Fruit fly (Drosophila melanogaster) Kc167 (cell line): ENCODE results near the gene ifc.

Experiments used
- Myc ChIP-seq: fragments of >200 bp; optimal IDR thresholded peaks from 2 replicates; lab custom pipeline; 2017; ENCODE audit warnings: missing external identifiers
- Sin3A ChIP-seq: fragments of >200 bp; optimal IDR thresholded peaks from 2 replicates; lab custom pipeline; 2018; ENCODE audit warnings: missing external identifiers
- h ChIP-seq: fragments of >200 bp; optimal IDR thresholded peaks from 3 replicates; lab custom pipeline; 2018; ENCODE audit warnings: missing external identifiers
- insv ChIP-seq: fragments of >200 bp; optimal IDR thresholded peaks from 3 replicates; lab custom pipeline; 2018; ENCODE audit warnings: missing external identifiers
- psq ChIP-seq: fragments of >200 bp; optimal IDR thresholded peaks from 2 replicates; lab custom pipeline; 2017; ENCODE audit warnings: missing external identifiers
- ttk ChIP-seq: sonication (Bioruptor generic); optimal IDR thresholded peaks from 2 replicates; lab custom pipeline; 2017; ENCODE audit warnings: missing external identifiers

ifc gene

DNA sequence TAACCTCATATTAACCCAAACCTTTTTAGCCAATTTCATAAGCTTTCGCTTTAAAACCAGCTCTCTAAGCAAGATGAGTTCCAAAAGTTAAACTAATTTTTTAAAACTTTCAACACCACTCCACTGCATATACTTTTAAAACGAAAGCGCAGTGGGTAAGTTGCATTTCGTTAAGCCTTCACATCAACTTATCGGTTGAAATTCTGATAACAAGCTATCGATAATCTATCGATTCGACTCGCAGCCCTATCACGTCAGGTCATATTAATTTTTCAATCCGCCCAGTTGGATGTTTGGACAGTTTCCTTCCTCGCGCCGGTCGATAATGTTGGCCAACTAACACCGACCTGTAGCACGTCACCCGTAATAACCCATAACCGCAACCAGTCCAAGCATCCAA, at the start of gene ifc:
TSS of gene ifc (plus strand) at position 255 of the 400 bp plus-strand sequence.
- TF ChIP-seq insv (lab: Kevin White, UChicago) = no peak
- no peak for TF ChIP-seq h
- no peak for TF ChIP-seq ttk (lab: Kevin White, UChicago)
- no peak for TF ChIP-seq Myc (lab: Kevin White, UChicago)
- TF ChIP-seq Sin3A (lab: Kevin White, UChicago) = no peak
- TF ChIP-seq psq (lab: Kevin White, UChicago) = no peak

DNA sequence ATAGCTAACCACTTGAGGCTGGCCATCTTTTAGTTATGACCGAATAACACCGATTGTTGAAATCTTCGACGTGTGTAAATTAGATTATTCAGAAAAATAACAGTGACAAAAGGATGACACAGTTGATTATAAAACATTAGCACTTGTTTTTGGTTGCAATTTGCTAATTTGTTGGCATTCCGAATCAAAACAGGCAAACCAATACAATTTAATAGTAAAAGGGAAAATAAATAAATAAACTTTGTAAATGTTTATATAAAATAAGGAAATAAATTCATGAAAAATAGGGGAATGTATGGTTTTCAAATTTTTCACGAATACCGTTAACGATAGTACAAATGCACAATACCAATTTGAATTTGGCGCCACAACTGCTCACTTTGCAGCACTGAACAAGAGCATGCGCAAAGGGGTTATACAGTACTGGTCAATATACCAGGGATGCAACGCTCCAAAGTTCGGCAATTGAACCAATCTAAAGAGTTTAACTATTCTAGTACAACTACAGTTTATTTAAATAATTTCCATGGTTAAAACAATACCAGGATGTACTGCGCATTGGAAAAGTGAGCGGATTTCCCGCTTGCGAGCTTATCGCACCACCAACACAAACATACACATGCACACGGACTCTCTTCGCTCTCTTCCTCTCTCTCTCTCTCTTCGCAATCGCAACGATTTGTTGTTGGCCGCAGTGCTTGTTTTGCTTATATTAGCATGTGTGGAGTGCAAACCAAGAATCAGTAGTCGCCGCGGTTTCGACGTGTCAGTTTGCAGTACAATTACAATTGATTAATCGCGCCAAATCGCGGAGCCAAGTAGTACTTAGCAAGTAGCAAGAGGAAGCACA, 42.7 kb upstream of the ifc start, which contains the start of the genes Sfp26Ad and Gpdh1:
TSS of gene Sfp26Ad (minus strand) at position 76 of the 850 bp plus-strand sequence.
TSS of gene Gpdh1 (plus strand) at position 415 of the 850 bp plus-strand sequence.
- TF ChIP-seq insv (lab: Kevin White, UChicago) = no peak
- no peak for TF ChIP-seq Sin3A (lab: Kevin White, UChicago)

DNA sequence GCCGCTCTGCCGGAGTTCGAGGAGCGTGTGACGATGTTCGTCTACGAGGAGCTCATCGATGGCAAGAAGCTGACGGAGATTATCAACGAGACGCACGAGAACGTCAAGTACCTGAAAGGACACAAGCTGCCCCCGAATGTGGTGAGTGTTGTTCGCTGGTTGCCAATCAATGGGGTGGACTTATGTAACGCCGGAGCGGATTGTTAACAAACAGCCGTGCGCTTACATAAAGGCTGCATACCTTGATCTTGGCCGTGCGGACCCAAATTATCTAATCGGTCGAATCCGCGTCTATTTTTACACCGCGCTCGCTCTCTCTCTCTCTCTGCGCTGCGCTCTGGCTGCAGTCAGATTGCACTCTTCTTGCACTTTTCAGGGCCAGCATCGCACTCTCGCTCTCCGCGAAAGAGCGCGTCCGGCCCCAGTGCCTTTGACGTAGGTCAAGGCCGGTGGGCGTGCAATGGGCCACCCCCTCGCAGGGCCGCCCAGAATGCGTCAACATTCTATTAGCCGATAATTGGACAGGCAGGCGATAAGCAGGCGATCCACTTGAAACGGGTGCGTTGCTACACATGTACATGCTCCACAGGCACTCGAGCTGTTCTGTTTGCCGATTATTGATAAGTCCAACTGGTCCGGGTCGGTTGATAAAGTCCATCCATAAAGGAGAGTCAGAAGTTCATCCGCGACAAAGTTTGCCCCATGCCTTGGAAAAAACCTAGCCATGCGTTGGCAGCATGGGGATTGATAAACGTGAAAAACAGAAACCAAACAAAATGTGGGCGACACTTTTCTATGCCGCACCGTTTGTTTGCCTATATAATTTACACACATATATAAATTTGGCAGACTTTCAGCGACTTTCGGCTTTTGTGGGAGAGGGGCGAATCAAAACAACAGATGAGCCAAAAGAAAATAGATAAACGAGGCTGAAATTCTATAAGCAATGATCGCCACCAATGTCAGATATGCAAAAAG, 41.6 kb upstream of the ifc start:
- TF ChIP-seq h = no peak
- TF ChIP-seq Myc (lab: Kevin White, UChicago) = no peak
- no peak for TF ChIP-seq psq (lab: Kevin White, UChicago)
- no peak for TF ChIP-seq ttk (lab: Kevin White, UChicago)
- no peak for TF ChIP-seq insv (lab: Kevin White, UChicago)
- no peak for TF ChIP-seq Sin3A (lab: Kevin White, UChicago)

dm6 chr2L:5945651-5946547, 40.2 kb upstream of the ifc start:
- TF ChIP-seq Sin3A (lab: Kevin White, UChicago) = no peak

dm6 chr2L:5946728-5947127, 39.4 kb upstream of the ifc start:
- TF ChIP-seq psq (lab: Kevin White, UChicago) (no peak), Myc (lab: Kevin White, UChicago) (no peak), Sin3A (lab: Kevin White, UChicago) (no peak), insv (lab: Kevin White, UChicago) (no peak), ttk (lab: Kevin White, UChicago) (no peak), h (no peak)

- TF ChIP-seq ttk (lab: Kevin White, UChicago) = no peak
- no peak for TF ChIP-seq insv (lab: Kevin White, UChicago)
- no peak for TF ChIP-seq h
- TF ChIP-seq Myc (lab: Kevin White, UChicago) = no peak
- no peak for TF ChIP-seq psq (lab: Kevin White, UChicago)
- no peak for TF ChIP-seq Sin3A (lab: Kevin White, UChicago)
These were observed 38.6 kb upstream of the ifc start for dm6 chr2L:5947504-5947903.

- no peak for TF ChIP-seq Myc (lab: Kevin White, UChicago)
- no peak for TF ChIP-seq Sin3A (lab: Kevin White, UChicago)
- no peak for TF ChIP-seq psq (lab: Kevin White, UChicago)
- TF ChIP-seq h = no peak
- no peak for TF ChIP-seq insv (lab: Kevin White, UChicago)
- TF ChIP-seq ttk (lab: Kevin White, UChicago) = no peak
These were observed 37.2 kb upstream of the ifc start, which contains the start of gene CG9044 for dm6 chr2L:5948775-5949526. Gene CG9044, plus strand, starts transcription at chr2L:5949450.

DNA sequence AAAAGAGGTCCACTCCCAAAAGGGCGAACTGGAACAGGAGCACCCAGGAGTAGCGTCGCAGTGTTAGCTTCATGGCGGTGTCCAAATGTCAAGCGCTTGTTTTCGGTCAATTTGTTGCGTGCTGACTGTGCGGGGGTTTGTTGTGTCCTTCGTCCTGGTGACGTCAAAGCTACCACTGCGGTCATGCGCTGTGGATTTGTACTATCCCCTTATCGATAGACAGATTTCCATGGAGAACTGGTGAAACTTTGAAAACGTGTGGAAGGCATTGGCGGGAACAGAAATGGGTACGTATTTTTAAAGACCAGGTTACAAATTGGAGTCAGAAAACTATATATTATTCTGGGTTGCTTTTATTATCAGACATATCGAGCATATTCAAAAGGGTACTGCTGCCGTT, 30.0 kb upstream of the ifc start, which contains the start of gene CG13999:
TSS of gene CG13999 (minus strand) at position 314 of the 400 bp plus-strand sequence.
- TF ChIP-seq ttk (lab: Kevin White, UChicago) = no peak

DNA sequence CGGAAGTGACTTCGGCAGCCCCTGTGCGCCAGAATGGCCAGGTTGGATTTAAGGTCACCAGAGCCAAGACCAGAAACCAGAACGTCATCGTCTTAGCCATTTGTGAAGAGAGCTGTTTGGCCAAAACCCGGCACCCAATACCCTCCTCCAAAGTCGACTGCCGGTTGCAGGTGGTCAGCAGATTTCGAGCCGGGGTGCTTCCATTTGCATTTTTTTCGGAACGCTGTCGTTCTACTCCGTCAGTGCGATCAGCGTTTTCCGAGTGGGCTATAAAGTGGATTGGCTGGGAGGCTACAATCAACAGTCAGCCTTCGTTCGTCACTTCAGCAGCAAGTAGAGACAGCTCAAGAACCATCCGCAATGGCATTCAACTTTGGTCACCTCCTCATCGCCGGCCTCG, 29.4 kb upstream of the ifc start, which contains the start of the genes CG13998 and Vm26Ab:
TSS of gene CG13998 (minus strand) at position 114 of the 400 bp plus-strand sequence.
TSS of gene Vm26Ab (plus strand) at position 299 of the 400 bp plus-strand sequence.
- TF ChIP-seq Sin3A (lab: Kevin White, UChicago) (no peak), h (no peak), Myc (lab: Kevin White, UChicago) (no peak), ttk (lab: Kevin White, UChicago) (no peak), psq (lab: Kevin White, UChicago) (no peak), insv (lab: Kevin White, UChicago) (no peak)

DNA sequence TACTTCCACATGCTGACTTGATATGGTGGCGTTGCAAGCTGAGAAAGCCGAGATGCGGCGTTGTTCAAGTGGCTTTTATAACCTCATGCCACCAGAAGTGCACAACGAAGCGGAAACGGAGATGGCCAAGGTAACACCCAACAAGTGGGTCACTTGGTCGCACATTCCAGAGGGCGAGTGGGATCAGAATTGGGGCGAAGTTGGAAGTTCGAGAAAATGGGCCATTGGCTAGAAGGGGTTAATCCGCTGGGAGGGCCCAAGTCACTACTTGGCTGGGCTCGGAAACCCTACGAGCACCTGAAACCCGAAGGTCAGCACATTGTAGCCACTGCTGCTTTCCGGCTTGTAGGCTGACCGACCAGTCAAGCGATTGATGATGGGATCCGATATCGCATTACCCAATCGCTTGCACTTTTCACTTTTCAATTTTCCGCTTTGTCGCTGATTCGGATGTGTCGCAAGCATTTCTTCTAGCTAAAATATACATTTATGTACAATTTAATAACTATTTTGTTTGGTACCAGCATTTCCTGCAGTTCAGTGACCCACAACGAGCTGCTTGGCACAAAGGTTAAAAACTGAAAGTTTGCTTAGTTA, 27.5 kb upstream of the ifc start, which contains the start of gene Vm26Ac:
TSS of gene Vm26Ac (minus strand) at position 51 of the 597 bp plus-strand sequence.
- TF ChIP-seq Sin3A (lab: Kevin White, UChicago) = no peak
- TF ChIP-seq psq (lab: Kevin White, UChicago) = no peak
- TF ChIP-seq Myc (lab: Kevin White, UChicago) = no peak
- no peak for TF ChIP-seq h
- TF ChIP-seq ttk (lab: Kevin White, UChicago) = no peak
- no peak for TF ChIP-seq insv (lab: Kevin White, UChicago)
